Fruit fly (Drosophila melanogaster) whole organism, prepupa: Measurements from ENCODE around the gene elav.

Experiments
- Blimp-1 ChIP-seq: fragments of 200-800 bp; sonication (Bioruptor generic); optimal IDR thresholded peaks from 3 replicates; lab custom pipeline; 2017; ENCODE audit warnings: missing biosample characterization, missing genetic modification characterization, mild to moderate bottlenecking, moderate library complexity, missing genetic modification reagents
- CG10631 ChIP-seq: fragments of 200-800 bp; sonication (Bioruptor generic); optimal IDR thresholded peaks from 2 replicates; lab custom pipeline; 2016; ENCODE audit warnings: missing biosample characterization, missing genetic modification characterization
- CG10669 ChIP-seq: fragments of 200-800 bp; sonication (Bioruptor generic); optimal IDR thresholded peaks from 3 replicates; lab custom pipeline; 2018; ENCODE audit warnings: missing biosample characterization, mild to moderate bottlenecking, missing genetic modification characterization, moderate library complexity
- CG11294 ChIP-seq: fragments of 200-800 bp; sonication (Bioruptor generic); IDR thresholded peaks from 2 replicates; pipeline ENCODE4 v1.3.6; 2022; ENCODE audit warnings: missing biosample characterization, missing genetic modification characterization
- CG11762 ChIP-seq: fragments of 200-800 bp; sonication (Bioruptor generic); optimal IDR thresholded peaks from 3 replicates; lab custom pipeline; 2016; ENCODE audit warnings: missing biosample characterization, missing genetic modification characterization; ENCODE audit not compliant: insufficient read depth
- CG11902 ChIP-seq: fragments of 200-800 bp; sonication (Bioruptor generic); optimal IDR thresholded peaks from 3 replicates; lab custom pipeline; 2016; ENCODE audit warnings: missing biosample characterization, missing genetic modification characterization
- CG15336 ChIP-seq: fragments of 200-800 bp; sonication (Bioruptor generic); IDR thresholded peaks from 2 replicates; pipeline ENCODE4 v1.3.6; 2022; ENCODE audit warnings: missing biosample characterization, missing genetic modification characterization
- CG1621 ChIP-seq: fragments of 200-800 bp; sonication (Bioruptor generic); optimal IDR thresholded peaks from 3 replicates; lab custom pipeline; 2018; ENCODE audit warnings: missing biosample characterization, mild to moderate bottlenecking, missing genetic modification characterization
- CG16779 ChIP-seq: fragments of 200-800 bp; sonication (Bioruptor generic); optimal IDR thresholded peaks from 3 replicates; lab custom pipeline; 2017; ENCODE audit warnings: missing biosample characterization, mild to moderate bottlenecking, missing genetic modification characterization
- CG3032 ChIP-seq: fragments of 200-800 bp; optimal IDR thresholded peaks from 2 replicates; lab custom pipeline; 2019; ENCODE audit warnings: missing biosample characterization, mild to moderate bottlenecking, missing genetic modification characterization, moderate library complexity
- CG31627 ChIP-seq: fragments of 200-800 bp; sonication (Bioruptor generic); optimal IDR thresholded peaks from 3 replicates; lab custom pipeline; 2016; ENCODE audit warnings: missing biosample characterization, missing genetic modification characterization
- CG32006 ChIP-seq: fragments of 200-800 bp; sonication (Bioruptor generic); optimal IDR thresholded peaks from 3 replicates; lab custom pipeline; 2017; ENCODE audit warnings: missing biosample characterization, mild to moderate bottlenecking, missing genetic modification characterization
- CG34406 ChIP-seq: fragments of 200-800 bp; sonication (Bioruptor generic); optimal IDR thresholded peaks from 3 replicates; lab custom pipeline; 2016; ENCODE audit warnings: missing biosample characterization, missing genetic modification characterization
- CG3919 ChIP-seq: fragments of 200-800 bp; sonication (Bioruptor generic); optimal IDR thresholded peaks from 3 replicates; lab custom pipeline; 2016; ENCODE audit warnings: missing biosample characterization, missing genetic modification characterization
- CG6163 ChIP-seq: fragments of 200-800 bp; sonication (Bioruptor generic); IDR thresholded peaks from 3 replicates; pipeline ENCODE4 v1.3.6; 2022; ENCODE audit warnings: missing biosample characterization, missing genetic modification characterization
- CG6792 ChIP-seq: fragments of 200-800 bp; sonication (Bioruptor generic); optimal IDR thresholded peaks from 3 replicates; lab custom pipeline; 2016; ENCODE audit warnings: missing biosample characterization, missing genetic modification characterization
- CG6854 ChIP-seq: fragments of 200-800 bp; sonication (Bioruptor generic); optimal IDR thresholded peaks from 2 replicates; lab custom pipeline; 2017; ENCODE audit warnings: missing biosample characterization, mild to moderate bottlenecking, missing genetic modification characterization
- CG7368 ChIP-seq: fragments of 200-800 bp; sonication (Bioruptor generic); optimal IDR thresholded peaks from 3 replicates; lab custom pipeline; 2016; ENCODE audit warnings: missing biosample characterization, missing genetic modification characterization
- CG8119 ChIP-seq: fragments of 200-800 bp; sonication (Bioruptor generic); IDR thresholded peaks from 3 replicates; pipeline ENCODE4 v1.3.6; 2022; ENCODE audit warnings: missing biosample characterization, missing genetic modification characterization
- CG8632 ChIP-seq: fragments of 200-800 bp; sonication (Bioruptor generic); optimal IDR thresholded peaks from 3 replicates; lab custom pipeline; 2016; ENCODE audit warnings: missing biosample characterization, missing genetic modification characterization
- CG9139 ChIP-seq: fragments of 200-800 bp; sonication (Bioruptor generic); optimal IDR thresholded peaks from 3 replicates; lab custom pipeline; 2017; ENCODE audit warnings: missing biosample characterization, mild to moderate bottlenecking, missing genetic modification characterization
- Eip75B ChIP-seq: fragments of 200-800 bp; sonication (Bioruptor generic); optimal IDR thresholded peaks from 3 replicates; lab custom pipeline; 2016; ENCODE audit warnings: missing biosample characterization, missing genetic modification characterization
- Eip78C ChIP-seq: fragments of 200-800 bp; sonication (Bioruptor generic); peaks from one replicate; lab custom pipeline; 2016; ENCODE audit warnings: missing biosample characterization, missing genetic modification characterization
- Eip93F ChIP-seq: fragments of 200-800 bp; sonication (Bioruptor generic); optimal IDR thresholded peaks from 2 replicates; lab custom pipeline; 2016; ENCODE audit warnings: missing biosample characterization, mild to moderate bottlenecking, missing genetic modification characterization
- Ets21C ChIP-seq: fragments of 200-800 bp; sonication (Bioruptor generic); optimal IDR thresholded peaks from 3 replicates; lab custom pipeline; 2016; ENCODE audit warnings: missing biosample characterization, missing genetic modification characterization
- Ets96B ChIP-seq: fragments of 200-800 bp; optimal IDR thresholded peaks from 2 replicates; lab custom pipeline; 2019; ENCODE audit warnings: missing biosample characterization, mild to moderate bottlenecking, missing genetic modification characterization, moderate library complexity
- Gug ChIP-seq: fragments of 200-800 bp; sonication (Bioruptor generic); IDR thresholded peaks from 2 replicates; pipeline ENCODE4 v1.3.6; 2022; ENCODE audit warnings: missing biosample characterization, missing genetic modification characterization
- Hr38 ChIP-seq: sonication (Bioruptor generic); optimal IDR thresholded peaks from 2 replicates; lab custom pipeline; 2016; ENCODE audit warnings: missing biosample characterization, missing genetic modification characterization
- Hr4 ChIP-seq: fragments of 200-800 bp; sonication (Bioruptor generic); optimal IDR thresholded peaks from 3 replicates; lab custom pipeline; 2016; ENCODE audit warnings: missing biosample characterization, missing genetic modification characterization
- Smox ChIP-seq: fragments of 200-800 bp; sonication (Bioruptor generic); optimal IDR thresholded peaks from 3 replicates; lab custom pipeline; 2016; ENCODE audit warnings: missing biosample characterization, missing genetic modification characterization
- Sox102F ChIP-seq: fragments of 200-800 bp; sonication (Bioruptor generic); optimal IDR thresholded peaks from 2 replicates; lab custom pipeline; 2016; ENCODE audit warnings: missing biosample characterization, mild to moderate bottlenecking, missing genetic modification characterization
- Sox14 ChIP-seq: fragments of 200-800 bp; sonication (Bioruptor generic); optimal IDR thresholded peaks from 3 replicates; lab custom pipeline; 2016; ENCODE audit warnings: missing biosample characterization, missing genetic modification characterization
- Sox15 ChIP-seq: fragments of 200-800 bp; sonication (Bioruptor generic); optimal IDR thresholded peaks from 3 replicates; lab custom pipeline; 2016; ENCODE audit warnings: missing biosample characterization, missing genetic modification characterization
- achi ChIP-seq: fragments of 200-800 bp; sonication (Bioruptor generic); optimal IDR thresholded peaks from 3 replicates; lab custom pipeline; 2016; ENCODE audit warnings: missing biosample characterization, missing genetic modification characterization
- acj6 ChIP-seq: fragments of 200-800 bp; sonication (Bioruptor generic); optimal IDR thresholded peaks from 3 replicates; lab custom pipeline; 2016; ENCODE audit warnings: missing biosample characterization, missing genetic modification characterization
- cyc ChIP-seq: fragments of 200-800 bp; sonication (Bioruptor generic); optimal IDR thresholded peaks from 3 replicates; lab custom pipeline; 2016; ENCODE audit warnings: missing biosample characterization, missing genetic modification characterization
- dac ChIP-seq: fragments of 200-800 bp; sonication (Bioruptor generic); optimal IDR thresholded peaks from 2 replicates; lab custom pipeline; 2017; ENCODE audit warnings: missing biosample characterization, mild to moderate bottlenecking, missing genetic modification characterization
- dsx ChIP-seq: fragments of 200-800 bp; optimal IDR thresholded peaks from 3 replicates; lab custom pipeline; 2019; ENCODE audit warnings: missing biosample characterization, mild to moderate bottlenecking, missing genetic modification characterization, moderate library complexity; ENCODE audit not compliant: poor library complexity, severe bottlenecking
- esn ChIP-seq: fragments of 200-800 bp; sonication (Bioruptor generic); optimal IDR thresholded peaks from 2 replicates; lab custom pipeline; 2016; ENCODE audit warnings: missing biosample characterization, mild to moderate bottlenecking, missing genetic modification characterization, moderate library complexity
- fd59A ChIP-seq: fragments of 200-800 bp; sonication (Bioruptor generic); optimal IDR thresholded peaks from 2 replicates; lab custom pipeline; 2017; ENCODE audit warnings: missing biosample characterization, mild to moderate bottlenecking, missing genetic modification characterization, missing genetic modification reagents
- fd85E ChIP-seq: fragments of 200-800 bp; sonication (Bioruptor generic); optimal IDR thresholded peaks from 3 replicates; lab custom pipeline; 2016; ENCODE audit warnings: missing biosample characterization, missing genetic modification characterization
- fkh ChIP-seq: fragments of 200-800 bp; sonication (Bioruptor generic); optimal IDR thresholded peaks from 3 replicates; lab custom pipeline; 2017; ENCODE audit warnings: missing biosample characterization, mild to moderate bottlenecking, missing genetic modification characterization, moderate library complexity
- lz ChIP-seq: fragments of 200-800 bp; sonication (Bioruptor generic); optimal IDR thresholded peaks from 3 replicates; lab custom pipeline; 2016; ENCODE audit warnings: missing biosample characterization, missing genetic modification characterization
- pdm3 ChIP-seq: fragments of 200-800 bp; sonication (Bioruptor generic); optimal IDR thresholded peaks from 3 replicates; lab custom pipeline; 2016; ENCODE audit warnings: missing biosample characterization, missing genetic modification characterization
- salr ChIP-seq, 2 experiments: fragments of 200-800 bp; sonication (Bioruptor generic); optimal IDR thresholded peaks; 3 replicates each; lab custom pipeline; 2016 to 2018; ENCODE audit warnings: missing biosample characterization in 2 of 2, missing genetic modification characterization in 2 of 2, mild to moderate bottlenecking in 1 of 2
- spab ChIP-seq: fragments of 200-800 bp; sonication (Bioruptor generic); optimal IDR thresholded peaks from 2 replicates; lab custom pipeline; 2017; ENCODE audit warnings: missing biosample characterization, mild to moderate bottlenecking, missing genetic modification characterization, missing genetic modification reagents
- ss ChIP-seq, 2 experiments: fragments of 200-800 bp; sonication (Bioruptor generic); optimal IDR thresholded peaks; 2 replicates in 1 of 2; 3 replicates in 1 of 2; lab custom pipeline; 2017 to 2018; ENCODE audit warnings: mild to moderate bottlenecking in 2 of 2, missing biosample characterization in 2 of 2, missing genetic modification characterization in 2 of 2, moderate library complexity in 1 of 2
- svp ChIP-seq: fragments of 200-800 bp; sonication (Bioruptor generic); peaks from one replicate; lab custom pipeline; 2016; ENCODE audit warnings: missing biosample characterization, missing genetic modification characterization
- topi ChIP-seq: fragments of 200-800 bp; sonication (Bioruptor generic); optimal IDR thresholded peaks from 3 replicates; lab custom pipeline; 2016; ENCODE audit warnings: missing biosample characterization, missing genetic modification characterization
- vri ChIP-seq: fragments of 200-800 bp; sonication (Bioruptor generic); optimal IDR thresholded peaks from 3 replicates; lab custom pipeline; 2016; ENCODE audit warnings: missing biosample characterization, mild to moderate bottlenecking, missing genetic modification characterization

elav gene

DNA sequence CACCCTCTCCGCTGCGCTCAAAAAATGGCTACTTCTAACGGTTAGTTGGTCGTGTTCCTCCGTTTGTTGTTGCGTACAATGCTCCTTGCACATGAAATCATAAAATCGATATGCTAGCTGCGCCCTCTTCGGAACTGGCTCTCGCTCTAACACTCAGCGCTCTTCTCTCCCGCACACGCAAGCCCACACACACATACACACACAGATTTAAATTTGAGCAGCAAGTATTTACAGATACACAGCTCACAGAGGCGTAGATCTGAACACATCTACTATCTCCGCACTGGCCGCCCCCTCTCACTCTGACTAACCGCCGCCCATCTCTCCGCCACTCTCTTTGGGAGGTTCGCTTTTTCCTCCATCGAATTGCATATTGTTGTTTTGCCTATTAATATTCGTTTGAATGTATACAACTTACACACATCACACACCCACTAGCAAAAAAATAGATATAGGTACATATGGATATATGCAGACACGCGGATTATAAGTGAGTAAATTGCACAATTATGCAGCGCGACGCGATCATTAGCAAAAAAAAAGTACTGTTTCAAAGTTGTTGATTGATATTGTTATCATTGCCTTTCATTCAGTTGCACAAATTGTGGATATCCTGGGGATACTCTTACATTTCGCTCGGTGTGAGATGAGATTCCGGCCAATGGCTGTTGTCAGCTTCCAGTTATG, 526 bp downstream of the elav start:
- TF ChIP-seq lz (GFP tag; lab: Kevin White, UChicago) (peak; percentile 84), Sox14 (GFP tag; lab: Kevin White, UChicago) (peak; percentile 75), svp (GFP tag; lab: Kevin White, UChicago) (peak; percentile 91), topi (GFP tag; lab: Kevin White, UChicago) (peak; percentile 70), ss (GFP tag; optimal IDR thresholded peaks at IDR 0.05; lab: Kevin White, UChicago) (peak; percentile 47 to 59), fd85E (GFP tag; lab: Kevin White, UChicago) (no peak), Hr4 (GFP tag; lab: Kevin White, UChicago) (peak; percentile 62), pdm3 (GFP tag; lab: Kevin White, UChicago) (peak; percentile 70), spab (GFP tag; lab: Kevin White, UChicago) (peak; percentile 13), CG8119 (GFP tag; lab: Robert Waterston, UW) (peak; percentile 55; the same call in 1 of the 3 replicates), CG1621 (tag; lab: Kevin White, UChicago) (peak; percentile 77), esn (GFP tag; lab: Kevin White, UChicago) (peak; percentile 81), Ets21C (GFP tag; lab: Kevin White, UChicago) (peak; percentile 67), salr (GFP tag; optimal IDR thresholded peaks at IDR 0.05; lab: Kevin White, UChicago) (peak; percentile 38 to 41), CG3919 (GFP tag; lab: Kevin White, UChicago) (peak; percentile 82), CG11762 (peak; percentile 52), dsx (GFP tag; lab: Kevin White, UChicago) (peak; percentile 45), CG8632 (peak; percentile 60), acj6 (GFP tag; lab: Kevin White, UChicago) (peak; percentile 73), Ets96B (tag; lab: Kevin White, UChicago) (peak; percentile 48), Smox (peak; percentile 79), CG11902 (GFP tag; lab: Kevin White, UChicago) (peak; percentile 51), Eip93F (GFP tag; lab: Kevin White, UChicago) (peak; percentile 16), CG15336 (GFP tag; lab: Robert Waterston, UW) (peak; percentile 45), Sox15 (GFP tag; lab: Kevin White, UChicago) (peak; percentile 59), achi (GFP tag; lab: Kevin White, UChicago) (peak; percentile 61), fd59A (peak; percentile 52), Sox102F (GFP tag; lab: Kevin White, UChicago) (peak; percentile 76), dac (GFP tag; lab: Kevin White, UChicago) (peak; percentile 61), CG34406 (peak; percentile 58), Eip75B (GFP tag; lab: Kevin White, UChicago) (peak; percentile 59), Gug (no peak), Blimp-1 (GFP tag; lab: Kevin White, UChicago) (no peak), CG10631 (peak; percentile 25), CG6854 (GFP tag; lab: Kevin White, UChicago) (peak; percentile 62), vri (GFP tag; lab: Kevin White, UChicago) (peak; percentile 84), CG9139 (GFP tag; lab: Kevin White, UChicago) (no peak), CG11294 (peak; percentile 56; the same call in 1 of the 2 replicates), CG6792 (peak; percentile 74), CG32006 (GFP tag; lab: Kevin White, UChicago) (peak; percentile 53), CG3032 (peak; percentile 43), Eip78C (peak; percentile 51), Hr38 (peak; percentile 59), CG6163 (GFP tag; lab: Robert Waterston, UW) (peak; percentile 86), CG10669 (GFP tag; lab: Kevin White, UChicago) (peak; percentile 60), fkh (GFP tag; lab: Kevin White, UChicago) (peak; percentile 91), CG31627 (peak; percentile 84), cyc (GFP tag; lab: Kevin White, UChicago) (peak; percentile 74), CG7368 (GFP tag; lab: Kevin White, UChicago) (peak; percentile 60), CG16779 (tag; lab: Kevin White, UChicago) (peak; percentile 9)
